Worm (Caenorhabditis elegans): ENCODE data around the gene F14D7.1.

F14D7.1 gene

ce11 chrV:14267326-14267942 is 21.8 kb downstream of the F14D7.1 start (continued):
- TF ChIP-seq xnd-1 (tag; optimal IDR thresholded peaks at IDR 0.05): peak; percentile 11
- 0 out of 2 replicates have a peak, but pooled peaks have one; percentile 5 for TF ChIP-seq ztf-28 (GFP tag; IDR thresholded peaks at IDR 0.05)
- 0 out of 2 replicates have a peak, but pooled peaks have one; percentile 31 for TF ChIP-seq aptf-2 (GFP tag; conservative IDR thresholded peaks at IDR 0.05)
- TF ChIP-seq F10E7.11 (tag; optimal IDR thresholded peaks at IDR 0.05): no peak
- no peak for TF ChIP-seq gei-17 (GFP tag; optimal IDR thresholded peaks at IDR 0.05)
- TF ChIP-seq F37B4.10 (GFP tag; IDR thresholded peaks at IDR 0.05): no peak
- peak; percentile 59; the same call in 1 of the 2 replicates for TF ChIP-seq hsf-1 (GFP tag; IDR thresholded peaks at IDR 0.05)
- peak; percentile 23 for TF ChIP-seq tbp1 (GFP tag; optimal IDR thresholded peaks at IDR 0.05)
- TF ChIP-seq F52B5.7 (tag; optimal IDR thresholded peaks at IDR 0.05): no peak
- TF ChIP-seq hmg-1.2 (GFP tag; IDR thresholded peaks at IDR 0.05): peak; percentile 59; the same call in 1 of the 2 replicates
- peak; percentile 26 for TF ChIP-seq sptf-2 (GFP tag; optimal IDR thresholded peaks at IDR 0.05)
- TF ChIP-seq nhr-80 (tag; optimal IDR thresholded peaks at IDR 0.05): no peak
- no peak for TF ChIP-seq K11D2.4 (GFP tag; IDR thresholded peaks at IDR 0.05)
- TF ChIP-seq lin-26 (GFP tag; IDR thresholded peaks at IDR 0.05): 0 out of 2 replicates have a peak, but pooled peaks have one; percentile 38
- TF ChIP-seq rcor-1 (GFP tag; IDR thresholded peaks at IDR 0.05): peak; percentile 76
- TF ChIP-seq mcd-1 (GFP tag; IDR thresholded peaks at IDR 0.05): no peak
- TF ChIP-seq rpc-1 (optimal IDR thresholded peaks at IDR 0.05): no peak
- no peak for TF ChIP-seq rpc-1 (tag; optimal IDR thresholded peaks at IDR 0.05)
- TF ChIP-seq snpc-1.1 (tag; optimal IDR thresholded peaks at IDR 0.05; ENCODE audit: insufficient read depth): peak; percentile 92
- TF ChIP-seq aptf-3 (GFP tag; IDR thresholded peaks at IDR 0.05): no peak
- peak; percentile 90 for TF ChIP-seq him-1 (tag; optimal IDR thresholded peaks at IDR 0.05)
- peak; percentile 29; the same call in 1 of the 2 replicates for TF ChIP-seq pbrm-1 (GFP tag; IDR thresholded peaks at IDR 0.05)
- peak; percentile 38; the same call in 1 of the 2 replicates for TF ChIP-seq F33H1.4 (GFP tag; IDR thresholded peaks at IDR 0.05)
- TF ChIP-seq T26A5.8 (tag; optimal IDR thresholded peaks at IDR 0.05): no peak
- TF ChIP-seq mel-28 (tag; optimal IDR thresholded peaks at IDR 0.05; ENCODE audit: borderline replicate concordance): no peak
- TF ChIP-seq ceh-27 (GFP tag; optimal IDR thresholded peaks at IDR 0.05): no peak
- no peak for TF ChIP-seq ama-1 (optimal IDR thresholded peaks at IDR 0.05)
- no peak for TF ChIP-seq ama-1 (GFP tag; optimal IDR thresholded peaks at IDR 0.05)
- peak; percentile 81 for TF ChIP-seq D2030.7 (GFP tag; IDR thresholded peaks at IDR 0.05)
- no peak for TF ChIP-seq repo-1 (tag; optimal IDR thresholded peaks at IDR 0.05)
- TF ChIP-seq zim-3 (tag; optimal IDR thresholded peaks at IDR 0.05): no peak
- TF ChIP-seq Y53G8AR.9 (GFP tag; conservative IDR thresholded peaks at IDR 0.05): no peak
- TF ChIP-seq ztf-6 (GFP tag; IDR thresholded peaks at IDR 0.05): no peak
- no peak for TF ChIP-seq ceh-58 (GFP tag; IDR thresholded peaks at IDR 0.05)
- TF ChIP-seq somi-1 (GFP tag; optimal IDR thresholded peaks at IDR 0.05): no peak
- TF ChIP-seq ztf-3 (GFP tag; optimal IDR thresholded peaks at IDR 0.05): no peak
- TF ChIP-seq efl-1 (GFP tag; optimal IDR thresholded peaks at IDR 0.05): no peak
- TF ChIP-seq die-1 (tag; optimal IDR thresholded peaks at IDR 0.05): peak; percentile 4
- TF ChIP-seq ztf-25 (GFP tag; IDR thresholded peaks at IDR 0.05): no peak
- no peak for TF ChIP-seq Y56A3A.18 (GFP tag; IDR thresholded peaks at IDR 0.05)
- TF ChIP-seq F23B12.7 (tag; optimal IDR thresholded peaks at IDR 0.05; ENCODE audit: insufficient read depth): no peak
- TF ChIP-seq hlh-26 (GFP tag; conservative IDR thresholded peaks at IDR 0.05): no peak
- no peak for TF ChIP-seq zfh-2 (GFP tag; conservative IDR thresholded peaks at IDR 0.05)
- TF ChIP-seq hrde-1 (tag; optimal IDR thresholded peaks at IDR 0.05; ENCODE audit: borderline replicate concordance): peak; percentile 30
- TF ChIP-seq let-526 (GFP tag; IDR thresholded peaks at IDR 0.05): no peak
- TF ChIP-seq F57C9.4 (tag; optimal IDR thresholded peaks at IDR 0.05): no peak
- peak; percentile 48 for TF ChIP-seq lsl-1 (GFP tag; optimal IDR thresholded peaks at IDR 0.05)
- no peak for TF ChIP-seq F22D6.2 (tag; optimal IDR thresholded peaks at IDR 0.05)
- TF ChIP-seq lag-1 (GFP tag; IDR thresholded peaks at IDR 0.05): no peak
